Worm (Caenorhabditis elegans) whole organism, midembryonic: Measurements from ENCODE around the gene AC3.12.

Experiments used
- T22C8.4 ChIP-seq: fragments of 200-800 bp; sonication (Bioruptor generic); IDR thresholded peaks from 2 replicates; pipeline ENCODE4 v1.3.6; 2022; ENCODE audit warnings: missing genetic modification characterization, missing compliant biosample characterization
- cog-1 ChIP-seq: sonication (generic microtip); optimal IDR thresholded peaks from 2 replicates; lab custom pipeline; 2016; ENCODE audit warnings: missing genetic modification characterization, missing compliant biosample characterization
- flt-1 ChIP-seq: fragments of 200-800 bp; sonication (Bioruptor generic); IDR thresholded peaks from 2 replicates; pipeline ENCODE4 v1.3.6; 2022; ENCODE audit warnings: missing genetic modification characterization, missing compliant biosample characterization
- klf-2 ChIP-seq: fragments of 200-800 bp; sonication (Bioruptor generic); conservative IDR thresholded peaks from 2 replicates; pipeline ENCODE4 v1.3.6; 2022; ENCODE audit warnings: missing genetic modification reagents, missing genetic modification characterization, missing compliant biosample characterization
- med-1 ChIP-seq: sonication (generic microtip); optimal IDR thresholded peaks from 2 replicates; lab custom pipeline; 2017; ENCODE audit warnings: missing genetic modification characterization, mild to moderate bottlenecking, missing compliant biosample characterization, antibody characterized with exemption, missing genetic modification reagents; ENCODE audit not compliant: insufficient read depth
- ref-1 ChIP-seq: fragments of 200-800 bp; sonication (Bioruptor generic); conservative IDR thresholded peaks from 2 replicates; pipeline ENCODE4 v1.3.6; 2022; ENCODE audit warnings: missing genetic modification reagents, missing genetic modification characterization, missing compliant biosample characterization
- ztf-29 ChIP-seq: fragments of 200-800 bp; sonication (Bioruptor generic); IDR thresholded peaks from 2 replicates; pipeline ENCODE4 v1.3.6; 2022; ENCODE audit warnings: missing genetic modification reagents, missing genetic modification characterization, missing compliant biosample characterization

- no peak for TF ChIP-seq klf-2 (GFP tag; lab: Robert Waterston, UW)
- TF ChIP-seq T22C8.4 (GFP tag; lab: Robert Waterston, UW) = no peak
- TF ChIP-seq ztf-29 = no peak
- no peak for TF ChIP-seq cog-1 (tag; lab: Kevin White, UChicago)
- no peak for TF ChIP-seq flt-1 (GFP tag; lab: Robert Waterston, UW)
- no peak for TF ChIP-seq med-1 (GFP tag; lab: Kevin White, UChicago)
- TF ChIP-seq ref-1 (GFP tag; lab: Robert Waterston, UW) = no peak
These were observed 42.6 kb upstream of the AC3.12 start, which contains the start of gene col-13 for ce11 chrV:10421802-10422201.
